Worm (Caenorhabditis elegans): ENCODE data around the gene C14H10.2.

Gene C14H10.2

DNA sequence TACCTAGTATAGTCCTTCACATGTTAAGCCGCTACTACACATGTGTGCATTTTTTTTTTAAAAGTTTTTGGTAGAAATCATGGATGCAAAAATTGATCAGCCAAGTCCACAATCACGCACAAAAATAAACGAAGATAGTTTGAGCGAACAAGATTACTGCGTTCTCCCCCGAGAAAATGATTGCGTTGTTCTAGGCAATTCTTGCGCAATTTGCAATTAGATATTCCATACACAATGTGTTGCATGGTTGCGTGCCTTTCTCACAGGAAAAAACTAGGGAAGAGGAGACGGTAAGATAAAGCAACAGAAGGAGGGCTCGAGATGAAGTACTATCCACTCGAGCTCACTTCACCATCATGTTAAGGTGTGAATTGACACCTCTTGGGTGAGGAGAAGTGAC lies 46.7 kb downstream of the C14H10.2 start:
- no peak for TF ChIP-seq egl-5 (tag; optimal IDR thresholded peaks at IDR 0.05)
- no peak for TF ChIP-seq skn-1 (tag; optimal IDR thresholded peaks at IDR 0.05)
- TF ChIP-seq sea-2 (GFP tag; optimal IDR thresholded peaks at IDR 0.05): no peak

DNA sequence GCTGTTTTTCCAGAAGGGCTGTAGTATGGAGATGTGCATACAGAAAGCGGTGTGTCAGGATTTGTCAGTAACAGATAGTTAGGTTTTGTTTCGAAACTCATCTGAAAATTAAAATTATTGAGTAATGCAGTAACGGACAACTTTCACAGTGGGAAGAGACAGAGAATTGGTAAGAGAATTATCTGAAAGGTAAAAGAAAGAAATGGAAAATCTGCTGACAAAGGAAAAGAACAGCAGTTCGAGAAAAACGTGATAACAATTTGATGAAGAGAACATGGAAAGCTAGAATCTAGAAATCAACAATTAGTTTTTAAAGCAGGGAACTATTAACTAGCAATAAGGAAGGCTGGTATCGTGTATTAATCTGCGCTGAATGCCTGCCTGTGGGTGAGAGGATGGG lies 47.4 kb downstream of the C14H10.2 start, which contains the start of gene sex-1:
TSS of gene sex-1 (minus strand) at position 101 of the 400 bp plus-strand sequence.
- TF ChIP-seq zag-1 (tag; optimal IDR thresholded peaks at IDR 0.05) (no peak), mml-1 (tag; optimal IDR thresholded peaks at IDR 0.05) (no peak), lsy-12 (tag; optimal IDR thresholded peaks at IDR 0.05) (no peak), egl-5 (tag; optimal IDR thresholded peaks at IDR 0.05) (no peak), elt-1 (tag; optimal IDR thresholded peaks at IDR 0.05) (no peak), eor-1 (tag; optimal IDR thresholded peaks at IDR 0.05) (no peak), tbx-2 (tag; optimal IDR thresholded peaks at IDR 0.05) (no peak), aly-2 (tag; optimal IDR thresholded peaks at IDR 0.05) (no peak), snpc-4 (tag; optimal IDR thresholded peaks at IDR 0.05) (no peak), ZK546.5 (tag; optimal IDR thresholded peaks at IDR 0.05) (no peak), pqm-1 (tag; optimal IDR thresholded peaks at IDR 0.05) (no peak), jun-1 (tag; optimal IDR thresholded peaks at IDR 0.05) (no peak), skn-1 (tag; optimal IDR thresholded peaks at IDR 0.05) (no peak), ceh-16 (tag; optimal IDR thresholded peaks at IDR 0.05) (no peak), pha-4 (tag; optimal IDR thresholded peaks at IDR 0.05) (no peak), egl-27 (tag; optimal IDR thresholded peaks at IDR 0.05) (no peak), elt-3 (tag; optimal IDR thresholded peaks at IDR 0.05) (no peak), sea-2 (GFP tag; optimal IDR thresholded peaks at IDR 0.05) (no peak), ztf-11 (tag; optimal IDR thresholded peaks at IDR 0.05) (no peak)

DNA sequence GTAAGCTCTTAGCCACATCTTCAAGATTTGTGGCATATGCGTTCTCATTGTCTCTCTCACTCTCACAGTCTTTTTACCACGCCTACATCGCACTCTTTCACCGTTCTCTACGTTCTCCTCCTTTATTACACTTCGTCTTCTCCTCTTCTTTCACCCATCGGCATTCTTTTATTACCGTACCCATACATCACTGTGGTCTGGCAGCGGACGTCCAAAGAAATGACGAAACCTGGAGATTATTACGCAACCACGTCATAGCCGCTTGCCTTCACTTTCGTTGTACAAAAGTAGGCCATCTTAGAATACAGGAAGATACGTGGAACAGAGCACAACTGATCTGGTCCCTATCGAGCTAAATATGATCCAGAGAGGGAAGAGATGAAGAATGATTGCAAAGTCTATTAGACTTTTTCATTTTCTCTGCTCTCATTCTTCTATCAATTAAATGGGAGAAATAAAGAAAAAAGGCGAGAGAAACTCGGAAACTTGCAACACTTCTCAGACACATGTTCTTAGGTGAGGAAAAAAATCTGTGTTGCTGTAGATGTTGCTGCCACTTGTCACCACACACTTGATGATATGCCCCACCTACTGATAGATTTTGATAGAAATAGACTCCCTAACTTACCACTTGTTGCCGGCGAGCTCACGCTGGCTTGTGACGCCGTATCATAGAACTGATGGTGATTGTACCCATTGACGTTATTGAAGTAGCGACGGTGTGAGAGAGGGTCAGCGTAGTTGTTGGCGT lies 48.2 kb downstream of the C14H10.2 start:
- no peak for TF ChIP-seq lin-15B (tag; optimal IDR thresholded peaks at IDR 0.05)
- TF ChIP-seq egl-5 (tag; optimal IDR thresholded peaks at IDR 0.05): peak; percentile 7
- no peak for TF ChIP-seq ceh-82 (tag; optimal IDR thresholded peaks at IDR 0.05)
- TF ChIP-seq pqm-1 (tag; optimal IDR thresholded peaks at IDR 0.05): no peak
- no peak for TF ChIP-seq nhr-23 (tag; optimal IDR thresholded peaks at IDR 0.05)
- no peak for TF ChIP-seq tbx-2 (tag; optimal IDR thresholded peaks at IDR 0.05)
- no peak for TF ChIP-seq elt-3 (tag; optimal IDR thresholded peaks at IDR 0.05)

DNA sequence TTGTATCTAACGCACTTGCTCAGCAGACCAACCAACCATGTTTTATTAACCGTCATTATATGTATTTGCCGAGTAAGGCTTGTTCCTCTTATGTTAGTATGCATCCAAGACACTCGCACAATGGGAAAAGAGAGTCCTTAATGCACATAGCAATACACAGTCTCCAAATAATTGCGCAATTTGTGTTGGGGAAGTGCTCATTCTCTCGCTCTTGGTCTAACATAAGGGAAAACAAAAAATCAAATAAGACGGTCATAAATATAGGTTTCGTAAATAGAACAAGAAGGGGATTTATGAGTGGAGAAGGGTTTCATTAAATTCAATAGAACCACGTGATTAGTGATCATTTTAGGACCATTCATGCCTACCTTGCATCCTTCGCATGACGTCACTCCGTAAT lies 49.2 kb downstream of the C14H10.2 start:
- TF ChIP-seq tbx-2 (tag; optimal IDR thresholded peaks at IDR 0.05): no peak

DNA sequence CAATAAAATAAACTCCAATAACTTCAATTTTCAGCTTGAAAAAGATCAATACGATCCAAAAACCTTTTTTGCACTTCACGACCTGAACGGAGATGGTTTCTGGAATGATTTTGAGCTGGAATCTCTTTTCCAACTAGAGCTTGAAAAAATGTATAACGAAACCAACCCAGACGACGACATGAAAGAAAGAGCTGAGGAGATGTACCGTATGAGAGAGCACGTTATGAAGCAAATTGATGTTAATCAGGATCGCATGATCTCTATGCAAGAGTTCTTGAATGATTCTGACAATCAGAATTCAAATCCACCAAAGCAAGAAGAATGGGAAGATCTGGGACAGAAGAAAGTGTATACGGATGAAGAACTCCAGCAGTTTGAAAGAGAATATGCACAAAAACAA lies 53.5 kb downstream of the C14H10.2 start:
- TF ChIP-seq lin-15B (tag; optimal IDR thresholded peaks at IDR 0.05) (no peak), hmg-11 (tag; optimal IDR thresholded peaks at IDR 0.05) (no peak), nhr-25 (tag; optimal IDR thresholded peaks at IDR 0.05) (no peak), elt-2 (tag; optimal IDR thresholded peaks at IDR 0.05) (no peak), fos-1 (tag; optimal IDR thresholded peaks at IDR 0.05) (no peak), elt-3 (tag; optimal IDR thresholded peaks at IDR 0.05) (no peak), ama-1 (optimal IDR thresholded peaks at IDR 0.05) (no peak), unc-62 (GFP tag; optimal IDR thresholded peaks at IDR 0.05) (no peak), mml-1 (tag; optimal IDR thresholded peaks at IDR 0.05) (no peak), unc-39 (tag; optimal IDR thresholded peaks at IDR 0.05) (no peak), jun-1 (tag; optimal IDR thresholded peaks at IDR 0.05) (no peak), ztf-11 (tag; optimal IDR thresholded peaks at IDR 0.05) (no peak), ceh-16 (tag; optimal IDR thresholded peaks at IDR 0.05) (no peak)

DNA sequence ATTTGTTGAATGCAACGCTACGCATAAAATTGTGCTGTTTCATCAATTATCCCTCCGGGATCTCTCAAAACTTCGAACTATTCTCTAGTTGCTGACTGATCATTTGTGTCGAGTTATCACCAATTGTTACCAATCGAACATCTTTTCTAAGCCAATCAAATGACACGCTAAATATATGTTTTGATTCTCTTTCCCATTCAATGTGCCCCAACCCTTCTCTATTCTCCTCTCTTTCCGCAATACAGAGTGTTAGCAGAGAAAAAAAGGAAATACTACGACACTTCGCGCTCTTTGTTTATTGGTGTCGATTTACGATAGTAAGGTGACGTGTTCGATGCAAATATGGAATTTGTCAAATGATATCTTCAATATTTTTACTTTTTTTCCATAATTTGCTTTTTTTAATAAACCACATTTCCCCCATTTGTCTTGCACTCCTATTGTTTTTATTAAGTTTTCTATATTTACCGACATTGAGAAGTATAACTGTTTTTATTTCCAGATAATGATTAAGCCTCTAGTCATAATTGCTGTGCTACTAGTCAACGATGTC lies 55.4 kb downstream of the C14H10.2 start, which contains the start of gene nucb-1:
TSS of gene nucb-1 (plus strand) at position 503 of the 553 bp plus-strand sequence.
- TF ChIP-seq unc-62 (GFP tag; optimal IDR thresholded peaks at IDR 0.05): no peak
- TF ChIP-seq nhr-237 (tag; optimal IDR thresholded peaks at IDR 0.05): no peak
- no peak for TF ChIP-seq nhr-12 (tag; optimal IDR thresholded peaks at IDR 0.05)
- no peak for TF ChIP-seq mdl-1 (tag; optimal IDR thresholded peaks at IDR 0.05)
- peak; percentile 91 for TF ChIP-seq nhr-25 (tag; optimal IDR thresholded peaks at IDR 0.05)
- peak; percentile 50 for TF ChIP-seq nhr-43 (tag; optimal IDR thresholded peaks at IDR 0.05; ENCODE audit: poor library complexity, severe bottlenecking)
- no peak for TF ChIP-seq fos-1 (tag; optimal IDR thresholded peaks at IDR 0.05)
- TF ChIP-seq daf-12 (tag; optimal IDR thresholded peaks at IDR 0.05): no peak
- peak; percentile 85 for TF ChIP-seq pha-4 (tag; optimal IDR thresholded peaks at IDR 0.05)
- TF ChIP-seq ZK546.5 (tag; optimal IDR thresholded peaks at IDR 0.05): no peak
- TF ChIP-seq lin-15B (tag; optimal IDR thresholded peaks at IDR 0.05): peak; percentile 49
- TF ChIP-seq nhr-23 (tag; optimal IDR thresholded peaks at IDR 0.05): peak; percentile 94
- peak; percentile 64 for TF ChIP-seq ceh-28 (tag; optimal IDR thresholded peaks at IDR 0.05)
- TF ChIP-seq ama-1 (optimal IDR thresholded peaks at IDR 0.05): no peak
- TF ChIP-seq zag-1 (tag; optimal IDR thresholded peaks at IDR 0.05): no peak
- TF ChIP-seq eor-1 (tag; optimal IDR thresholded peaks at IDR 0.05): no peak
- TF ChIP-seq R02D3.7 (tag; optimal IDR thresholded peaks at IDR 0.05): peak; percentile 93
- TF ChIP-seq ztf-4 (tag; optimal IDR thresholded peaks at IDR 0.05): no peak
- peak; percentile 60 for TF ChIP-seq elt-2 (tag; optimal IDR thresholded peaks at IDR 0.05)
- TF ChIP-seq nhr-11 (tag; optimal IDR thresholded peaks at IDR 0.05): peak; percentile 55
- TF ChIP-seq nhr-76 (tag; optimal IDR thresholded peaks at IDR 0.05): no peak
- no peak for TF ChIP-seq snpc-4 (tag; optimal IDR thresholded peaks at IDR 0.05)
- TF ChIP-seq ztf-11 (tag; optimal IDR thresholded peaks at IDR 0.05): no peak
- TF ChIP-seq lin-39 (tag; optimal IDR thresholded peaks at IDR 0.05): peak; percentile 57
- no peak for TF ChIP-seq ceh-16 (tag; optimal IDR thresholded peaks at IDR 0.05)
